Worm (Caenorhabditis elegans) whole organism, late embryonic: ENCODE measurements around the gene R02F11.1.
A peak's percentile ranks its signal among the peaks of the same experiment; 100 is the strongest.

Experiments
- C08G9.2 ChIP-seq: sonication (generic microtip); optimal IDR thresholded peaks from 2 replicates; lab custom pipeline; 2016; ENCODE audit warnings: mild to moderate bottlenecking, missing genetic modification characterization, moderate library complexity, missing compliant biosample characterization
- F13H6.1 ChIP-seq: sonication (generic microtip); optimal IDR thresholded peaks from 2 replicates; lab custom pipeline; 2016; ENCODE audit warnings: missing genetic modification characterization, missing compliant biosample characterization
- T23F11.4 ChIP-seq: fragments of 200-800 bp; sonication (Bioruptor generic); optimal IDR thresholded peaks from 2 replicates; lab custom pipeline; 2018; ENCODE audit warnings: mild to moderate bottlenecking, missing genetic modification characterization, missing compliant biosample characterization
- Y22D7AL.16 ChIP-seq: sonication (generic microtip); optimal IDR thresholded peaks from 2 replicates; lab custom pipeline; 2016; ENCODE audit warnings: missing genetic modification characterization, missing compliant biosample characterization
- ahr-1 ChIP-seq: sonication (generic microtip); optimal IDR thresholded peaks from 2 replicates; lab custom pipeline; 2016; ENCODE audit warnings: missing genetic modification characterization, missing compliant biosample characterization
- ama-1 ChIP-seq: fragments of 150-350 bp; optimal IDR thresholded peaks from 2 replicates; lab custom pipeline; 2014
- ceh-18 ChIP-seq: sonication (generic microtip); optimal IDR thresholded peaks from 2 replicates; lab custom pipeline; 2016; ENCODE audit warnings: missing genetic modification characterization, missing compliant biosample characterization
- ceh-2 ChIP-seq: sonication (generic microtip); optimal IDR thresholded peaks from 2 replicates; lab custom pipeline; 2016; ENCODE audit warnings: missing genotype, missing genetic modification characterization, missing compliant biosample characterization
- ceh-22 ChIP-seq: sonication (generic microtip); optimal IDR thresholded peaks from 2 replicates; lab custom pipeline; 2017; ENCODE audit warnings: missing biosample characterization, missing genetic modification characterization
- ceh-24 ChIP-seq: sonication (generic microtip); optimal IDR thresholded peaks from 2 replicates; lab custom pipeline; 2016; ENCODE audit warnings: mild to moderate bottlenecking, missing genetic modification characterization, missing compliant biosample characterization
- ceh-34 ChIP-seq: sonication (generic microtip); optimal IDR thresholded peaks from 2 replicates; lab custom pipeline; 2016; ENCODE audit warnings: mild to moderate bottlenecking, missing genetic modification characterization, missing compliant biosample characterization
- ceh-45 ChIP-seq: fragments of 200-800 bp; sonication (Bioruptor generic); IDR thresholded peaks from 2 replicates; pipeline ENCODE4 v1.3.6; 2022; ENCODE audit warnings: missing genetic modification reagents, missing genetic modification characterization, missing compliant biosample characterization
- ceh-48 ChIP-seq: sonication (generic microtip); optimal IDR thresholded peaks from 2 replicates; lab custom pipeline; 2016; ENCODE audit warnings: missing genetic modification characterization, inconsistent platforms, missing compliant biosample characterization
- ceh-6 ChIP-seq: fragments of 200-800 bp; sonication (Bioruptor generic); optimal IDR thresholded peaks from 2 replicates; lab custom pipeline; 2018; ENCODE audit warnings: mild to moderate bottlenecking, missing genetic modification characterization, missing compliant biosample characterization
- ceh-9 ChIP-seq: sonication (generic microtip); optimal IDR thresholded peaks from 2 replicates; lab custom pipeline; 2016; ENCODE audit warnings: mild to moderate bottlenecking, missing genetic modification characterization, inconsistent platforms, missing compliant biosample characterization
- dve-1 ChIP-seq: sonication (generic microtip); optimal IDR thresholded peaks from 2 replicates; lab custom pipeline; 2017; ENCODE audit warnings: antibody characterized with exemption, mild to moderate bottlenecking, missing genetic modification characterization, missing compliant biosample characterization
- elt-2 ChIP-seq: sonication (generic microtip); optimal IDR thresholded peaks from 2 replicates; lab custom pipeline; 2016; ENCODE audit warnings: missing genetic modification reagents, missing genetic modification characterization, missing compliant biosample characterization
- ets-4 ChIP-seq: sonication (generic microtip); optimal IDR thresholded peaks from 2 replicates; lab custom pipeline; 2016; ENCODE audit warnings: missing genetic modification characterization, missing compliant biosample characterization
- eyg-1 ChIP-seq: sonication (generic microtip); optimal IDR thresholded peaks from 2 replicates; lab custom pipeline; 2016; ENCODE audit warnings: missing genotype, missing genetic modification characterization, missing compliant biosample characterization
- fax-1 ChIP-seq: sonication (generic microtip); optimal IDR thresholded peaks from 2 replicates; lab custom pipeline; 2016; ENCODE audit warnings: missing genotype, missing genetic modification characterization, missing compliant biosample characterization
- hlh-13 ChIP-seq: fragments of 200-800 bp; sonication (Bioruptor generic); optimal IDR thresholded peaks from 2 replicates; lab custom pipeline; 2018; ENCODE audit warnings: mild to moderate bottlenecking, missing genetic modification characterization, missing compliant biosample characterization
- hlh-8 ChIP-seq: sonication (generic microtip); optimal IDR thresholded peaks from 2 replicates; lab custom pipeline; 2016; ENCODE audit warnings: missing genotype, missing genetic modification characterization, missing compliant biosample characterization
- madf-2 ChIP-seq: sonication (generic microtip); optimal IDR thresholded peaks from 2 replicates; lab custom pipeline; 2017; ENCODE audit warnings: missing genetic modification characterization, missing compliant biosample characterization
- mec-3 ChIP-seq: sonication (generic microtip); optimal IDR thresholded peaks from 2 replicates; lab custom pipeline; 2016; ENCODE audit warnings: borderline replicate concordance, missing genetic modification characterization, missing compliant biosample characterization
- nfya-1 ChIP-seq: sonication (generic microtip); optimal IDR thresholded peaks from 2 replicates; lab custom pipeline; 2017; ENCODE audit warnings: missing genetic modification characterization, mild to moderate bottlenecking, missing compliant biosample characterization, antibody characterized with exemption, moderate library complexity
- nhr-11 ChIP-seq: fragments of 150-350 bp; optimal IDR thresholded peaks from 2 replicates; lab custom pipeline; 2014; ENCODE audit warnings: missing biosample characterization, missing genetic modification characterization
- odd-2 ChIP-seq: sonication (generic microtip); optimal IDR thresholded peaks from 2 replicates; lab custom pipeline; 2017; ENCODE audit warnings: antibody characterized with exemption, mild to moderate bottlenecking, missing genetic modification characterization, missing compliant biosample characterization
- pat-9 ChIP-seq: fragments of 200-800 bp; sonication (Bioruptor generic); optimal IDR thresholded peaks from 2 replicates; lab custom pipeline; 2018; ENCODE audit warnings: mild to moderate bottlenecking, missing genetic modification characterization, moderate library complexity, missing compliant biosample characterization
- pha-2 ChIP-seq: sonication (generic microtip); optimal IDR thresholded peaks from 2 replicates; lab custom pipeline; 2017; ENCODE audit warnings: mild to moderate bottlenecking, missing genetic modification characterization, missing compliant biosample characterization
- pqm-1 ChIP-seq: sonication (generic microtip); optimal IDR thresholded peaks from 2 replicates; lab custom pipeline; 2016; ENCODE audit warnings: missing genetic modification characterization, missing compliant biosample characterization
- pros-1 ChIP-seq: fragments of 150-350 bp; optimal IDR thresholded peaks from 2 replicates; lab custom pipeline; 2014; ENCODE audit warnings: missing biosample characterization, missing genetic modification reagents, missing genetic modification characterization
- ref-2 ChIP-seq: sonication (generic microtip); optimal IDR thresholded peaks from 2 replicates; lab custom pipeline; 2016; ENCODE audit warnings: missing genetic modification characterization, missing compliant biosample characterization
- sox-4 ChIP-seq: sonication (generic microtip); optimal IDR thresholded peaks from 2 replicates; lab custom pipeline; 2017; ENCODE audit warnings: mild to moderate bottlenecking, missing genetic modification characterization, inconsistent platforms, missing compliant biosample characterization
- syd-9 ChIP-seq: sonication (generic microtip); optimal IDR thresholded peaks from 2 replicates; lab custom pipeline; 2016; ENCODE audit warnings: mild to moderate bottlenecking, missing genetic modification characterization, moderate library complexity, missing compliant biosample characterization
- tbx-2 ChIP-seq: sonication (generic microtip); optimal IDR thresholded peaks from 2 replicates; lab custom pipeline; 2016; ENCODE audit warnings: missing genetic modification characterization, missing compliant biosample characterization
- tbx-7 ChIP-seq: sonication (generic microtip); optimal IDR thresholded peaks from 2 replicates; lab custom pipeline; 2016; ENCODE audit warnings: missing genotype, missing genetic modification characterization, missing compliant biosample characterization
- zip-5 ChIP-seq: sonication (generic microtip); optimal IDR thresholded peaks from 2 replicates; lab custom pipeline; 2016; ENCODE audit warnings: missing genetic modification characterization, missing compliant biosample characterization

R02F11.1 gene

DNA sequence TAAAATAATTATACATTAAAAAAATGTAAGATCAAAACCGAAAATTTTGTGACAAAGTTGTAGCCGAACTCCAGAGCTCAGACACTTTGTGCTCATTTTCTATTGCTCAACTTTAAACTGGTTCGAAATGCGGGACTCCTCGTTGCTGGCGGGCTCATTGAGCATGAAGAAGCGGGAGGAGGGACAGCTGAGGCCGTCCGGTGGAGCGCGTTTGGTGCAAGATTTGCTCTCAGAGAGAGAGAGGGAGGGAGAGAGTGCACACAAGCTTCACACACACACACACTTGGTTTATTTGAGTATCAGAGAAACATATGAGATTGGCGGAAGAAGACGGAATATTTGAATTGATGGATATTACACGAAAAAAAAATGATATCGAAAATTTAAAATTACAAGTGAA is 9.8 kb downstream of the R02F11.1 start (continued):
- TF ChIP-seq pha-2 (tag; lab: Kevin White, UChicago) (no peak), ceh-18 (tag; lab: Kevin White, UChicago) (peak; percentile 43), dve-1 (tag; lab: Kevin White, UChicago) (no peak), ceh-24 (tag; lab: Kevin White, UChicago) (no peak), nhr-11 (tag; lab: Kevin White, UChicago) (no peak)
- TF ChIP-seq, all 69 proteins: peak for 11

DNA sequence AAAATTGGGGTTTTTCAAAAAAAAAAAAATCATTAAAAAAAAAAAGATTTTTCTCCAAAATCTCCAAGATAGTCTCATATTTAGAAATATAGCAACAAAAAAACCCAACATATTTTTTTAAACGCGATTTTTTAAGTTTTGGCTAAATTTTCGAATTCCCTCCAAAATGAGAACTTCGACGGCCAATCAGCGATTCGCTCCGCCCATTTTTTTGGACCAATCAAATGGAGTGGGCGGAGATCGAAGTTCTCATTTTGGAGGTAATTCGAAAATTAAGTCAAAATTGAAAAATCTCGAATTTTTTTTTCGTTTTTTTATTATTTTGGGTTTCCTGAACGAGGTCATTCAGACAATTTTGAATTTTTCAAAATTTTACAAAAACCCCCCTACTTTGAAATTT is 12.9 kb downstream of the R02F11.1 start:
- TF ChIP-seq ref-2 (tag; lab: Kevin White, UChicago) (no peak), nfya-1 (peak; percentile 53), pat-9 (no peak)

DNA sequence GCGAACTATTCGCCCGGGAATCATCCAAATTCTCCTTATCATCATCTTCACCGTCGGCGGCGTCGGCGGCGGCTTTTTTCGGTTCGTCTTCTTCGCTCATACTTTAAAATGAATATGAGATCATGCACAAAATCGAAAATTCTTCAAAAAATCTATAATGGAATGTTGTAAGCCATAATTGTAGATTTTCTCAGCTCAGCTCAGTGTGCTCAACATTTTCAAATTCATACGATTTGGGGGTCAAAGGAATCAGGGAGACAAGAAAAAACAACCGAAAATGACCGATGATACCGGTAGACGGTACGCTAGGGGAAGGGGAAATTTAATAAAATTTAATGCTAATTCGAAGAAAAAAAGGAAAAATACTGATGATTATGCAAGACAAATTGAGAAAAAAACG is 17.7 kb downstream of the R02F11.1 start, which contains the start of gene ccep-97:
Gene ccep-97, minus strand, starts transcription at position 101 of the 400 bp plus-strand sequence.
- no peak for TF ChIP-seq madf-2 (tag; lab: Kevin White, UChicago)
- no peak for TF ChIP-seq ceh-48 (tag; lab: Kevin White, UChicago)
- TF ChIP-seq Y22D7AL.16 (tag; lab: Kevin White, UChicago), result no peak
- no peak for TF ChIP-seq pat-9
- no peak for TF ChIP-seq dve-1 (tag; lab: Kevin White, UChicago)
- no peak for TF ChIP-seq sox-4
- no peak for TF ChIP-seq ama-1 (lab: Kevin White, UChicago)
- TF ChIP-seq ceh-9 (tag; lab: Kevin White, UChicago), result no peak
- TF ChIP-seq ceh-22 (tag; lab: Kevin White, UChicago), result no peak
- no peak for TF ChIP-seq pha-2 (tag; lab: Kevin White, UChicago)
- TF ChIP-seq F13H6.1 (tag; lab: Kevin White, UChicago), result no peak
- no peak for TF ChIP-seq hlh-13 (GFP tag; lab: Kevin White, UChicago)
- TF ChIP-seq ceh-34 (tag; lab: Kevin White, UChicago), result no peak
- no peak for TF ChIP-seq odd-2
- TF ChIP-seq syd-9, result no peak

DNA sequence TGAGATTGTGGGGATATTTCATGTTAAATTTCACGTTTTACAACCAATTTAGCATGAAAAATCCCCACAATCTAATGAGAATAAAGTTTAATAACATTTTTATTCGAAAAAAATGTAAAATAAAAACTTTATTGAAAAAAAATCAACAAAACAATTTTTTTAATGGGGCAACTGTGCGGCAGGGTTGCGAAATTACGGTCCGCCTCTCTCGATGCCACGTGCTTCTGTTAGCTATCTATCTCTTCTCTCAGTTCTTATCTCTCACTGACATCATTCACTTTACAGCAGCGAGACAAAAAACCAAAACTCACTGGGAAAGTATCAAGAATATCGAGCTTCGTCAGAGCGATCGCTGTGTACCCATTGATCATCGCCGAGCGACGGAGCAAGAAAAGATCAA is 19.7 kb downstream of the R02F11.1 start:
- no peak for TF ChIP-seq ceh-2 (tag; lab: Kevin White, UChicago)
- TF ChIP-seq syd-9, result no peak
- no peak for TF ChIP-seq dve-1 (tag; lab: Kevin White, UChicago)
- no peak for TF ChIP-seq hlh-8 (tag; lab: Kevin White, UChicago)
- TF ChIP-seq ceh-9 (tag; lab: Kevin White, UChicago), result no peak
- no peak for TF ChIP-seq eyg-1 (tag; lab: Kevin White, UChicago)
- TF ChIP-seq ahr-1, result no peak
- no peak for TF ChIP-seq C08G9.2 (tag; lab: Kevin White, UChicago)
- no peak for TF ChIP-seq ceh-45 (GFP tag; lab: Robert Waterston, UW)
- no peak for TF ChIP-seq T23F11.4 (GFP tag; lab: Kevin White, UChicago)
- TF ChIP-seq mec-3 (tag; lab: Kevin White, UChicago), result no peak
- TF ChIP-seq tbx-2 (tag; lab: Kevin White, UChicago), result no peak
- no peak for TF ChIP-seq Y22D7AL.16 (tag; lab: Kevin White, UChicago)
- TF ChIP-seq elt-2 (tag; lab: Kevin White, UChicago), result no peak
- TF ChIP-seq ref-2 (tag; lab: Kevin White, UChicago), result no peak
- TF ChIP-seq hlh-13 (GFP tag; lab: Kevin White, UChicago), result no peak
- TF ChIP-seq ets-4 (tag; lab: Kevin White, UChicago), result no peak
- TF ChIP-seq madf-2 (tag; lab: Kevin White, UChicago), result no peak
- TF ChIP-seq zip-5 (tag; lab: Kevin White, UChicago), result no peak
- no peak for TF ChIP-seq pqm-1

DNA sequence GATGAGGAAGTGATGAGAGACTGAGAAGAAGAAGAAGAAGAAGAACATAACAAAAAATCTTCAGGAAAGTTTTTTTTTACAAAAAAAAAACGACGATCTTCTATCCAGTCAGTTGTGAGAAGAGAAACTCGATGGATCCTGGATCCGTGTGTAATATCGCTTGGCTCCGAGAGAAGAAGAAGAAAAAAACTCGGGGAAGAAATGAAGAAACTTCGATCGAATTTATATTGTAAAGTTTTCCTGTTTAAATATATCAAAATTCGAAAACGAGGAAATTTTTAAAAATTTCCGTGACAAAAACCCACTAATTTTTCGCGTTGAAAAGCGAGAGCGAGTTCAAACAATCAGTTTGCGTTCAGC is 22.4 kb downstream of the R02F11.1 start, which contains the start of gene adss-1:
Gene adss-1, minus strand, starts transcription at position 101 of the 360 bp plus-strand sequence.
- no peak for TF ChIP-seq tbx-7 (tag; lab: Kevin White, UChicago)
- no peak for TF ChIP-seq pros-1 (tag; lab: Kevin White, UChicago)
- TF ChIP-seq nfya-1, result no peak
- no peak for TF ChIP-seq odd-2
- TF ChIP-seq fax-1, result no peak
- TF ChIP-seq ama-1 (lab: Kevin White, UChicago), result no peak
- TF ChIP-seq ceh-6 (GFP tag; lab: Kevin White, UChicago), result no peak
- no peak for TF ChIP-seq hlh-13 (GFP tag; lab: Kevin White, UChicago)
- TF ChIP-seq sox-4, result no peak
- TF ChIP-seq F13H6.1 (tag; lab: Kevin White, UChicago), result no peak
